Fruit fly (Drosophila melanogaster): ENCODE results near the gene Ccp84Ab.

Ccp84Ab gene

dm6 chr3R:6751467-6752155, 48.9 kb upstream of the Ccp84Ab start (continued):
- peak; percentile 59 for TF ChIP-seq CG18262 (tag; optimal IDR thresholded peaks at IDR 0.05)
- peak; percentile 77 for TF ChIP-seq sens (GFP tag)
- TF ChIP-seq luna (GFP tag; optimal IDR thresholded peaks at IDR 0.05) = no peak
- TF ChIP-seq Chrac-16 (GFP tag; optimal IDR thresholded peaks at IDR 0.05) = no peak
- no peak for TF ChIP-seq Nf-YB (GFP tag; optimal IDR thresholded peaks at IDR 0.05)
- no peak for TF ChIP-seq Myb (GFP tag; optimal IDR thresholded peaks at IDR 0.05)
- TF ChIP-seq mam (GFP tag; optimal IDR thresholded peaks at IDR 0.05) = no peak
- no peak for TF ChIP-seq pho (GFP tag; optimal IDR thresholded peaks at IDR 0.05)
- TF ChIP-seq disco-r (GFP tag; optimal IDR thresholded peaks at IDR 0.05) = no peak
- peak; percentile 27 for TF ChIP-seq bcd (GFP tag; optimal IDR thresholded peaks at IDR 0.05)
- TF ChIP-seq CG9727 (GFP tag; optimal IDR thresholded peaks at IDR 0.05) = peak; percentile 25
- no peak for TF ChIP-seq Sox102F (GFP tag; optimal IDR thresholded peaks at IDR 0.05)
- no peak for TF ChIP-seq CG34422 (GFP tag; IDR thresholded peaks at IDR 0.05)
- no peak for TF ChIP-seq knrl (GFP tag; IDR thresholded peaks at IDR 0.05; ENCODE audit: partially characterized antibody)
- no peak for TF ChIP-seq CG3407 (GFP tag; optimal IDR thresholded peaks at IDR 0.05)
- no peak for TF ChIP-seq CG31365 (tag; optimal IDR thresholded peaks at IDR 0.05)
- TF ChIP-seq Dll (GFP tag; IDR thresholded peaks at IDR 0.05; ENCODE audit: partially characterized antibody) = no peak
- no peak for TF ChIP-seq her (GFP tag; optimal IDR thresholded peaks at IDR 0.05)
- no peak for TF ChIP-seq lbe (GFP tag; optimal IDR thresholded peaks at IDR 0.05)
- TF ChIP-seq prd (optimal IDR thresholded peaks at IDR 0.05) = no peak
- TF ChIP-seq prd (GFP tag; IDR thresholded peaks at IDR 0.05) = peak; percentile 15; the same call in 1 of the 3 replicates
- TF ChIP-seq hbn (GFP tag; IDR thresholded peaks at IDR 0.05; ENCODE audit: partially characterized antibody) = no peak
- no peak for TF ChIP-seq E2f1 (GFP tag; IDR thresholded peaks at IDR 0.05)
- no peak for TF ChIP-seq gsb (GFP tag; IDR thresholded peaks at IDR 0.05)
- no peak for TF ChIP-seq ewg (GFP tag; optimal IDR thresholded peaks at IDR 0.05)
- no peak for TF ChIP-seq CG14860 (GFP tag; IDR thresholded peaks at IDR 0.05; ENCODE audit: partially characterized antibody)
- 0 out of 2 replicates have a peak, but pooled peaks have one; percentile 42 for TF ChIP-seq CG6689 (GFP tag; IDR thresholded peaks at IDR 0.05)
- TF ChIP-seq Ada2b (GFP tag; IDR thresholded peaks at IDR 0.05) = no peak
- TF ChIP-seq CG8388 (GFP tag; optimal IDR thresholded peaks at IDR 0.05) = peak; percentile 4
- no peak for TF ChIP-seq CG17612 (GFP tag; IDR thresholded peaks at IDR 0.05)
- no peak for TF ChIP-seq Drgx (GFP tag; IDR thresholded peaks at IDR 0.05)
- TF ChIP-seq grn (GFP tag; optimal IDR thresholded peaks at IDR 0.05) = no peak
- TF ChIP-seq CG31388 (GFP tag; optimal IDR thresholded peaks at IDR 0.05) = no peak
- no peak for TF ChIP-seq tap (tag; optimal IDR thresholded peaks at IDR 0.05)
- TF ChIP-seq CG15269 (tag; optimal IDR thresholded peaks at IDR 0.05) = no peak
- no peak for TF ChIP-seq CG30020 (tag; optimal IDR thresholded peaks at IDR 0.05)
- TF ChIP-seq CG10267 (tag; optimal IDR thresholded peaks at IDR 0.05) = peak; percentile 21
- no peak for TF ChIP-seq CG2875 (GFP tag; optimal IDR thresholded peaks at IDR 0.05)
- TF ChIP-seq Max (GFP tag; optimal IDR thresholded peaks at IDR 0.05) = no peak
- TF ChIP-seq cad (GFP tag; optimal IDR thresholded peaks at IDR 0.05) = no peak

DNA sequence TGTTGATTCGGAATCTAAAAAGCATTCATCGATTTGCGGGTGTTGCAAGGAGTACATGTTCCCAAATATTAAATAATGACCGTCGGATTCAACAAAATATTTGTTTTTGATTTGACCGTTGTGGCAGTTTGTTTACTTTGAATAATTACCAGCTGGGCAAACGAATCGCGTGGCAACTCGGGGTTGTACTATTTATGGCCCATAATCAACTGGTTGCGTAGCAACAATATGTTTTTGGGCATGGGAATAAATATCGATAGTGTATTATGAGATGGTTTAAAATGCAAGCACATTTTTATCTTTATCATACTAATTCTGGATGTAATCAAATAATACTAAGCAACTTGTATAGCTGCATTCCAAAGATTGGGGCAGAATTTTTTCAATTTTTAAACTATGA, 45.2 kb upstream of the Ccp84Ab start, which contains the start of gene CG34297:
CG34297 (minus strand) TSS at position 101 of the 400 bp plus-strand sequence.
- TF ChIP-seq Rfx (GFP tag; IDR thresholded peaks at IDR 0.05) (no peak), CG1792 (GFP tag; optimal IDR thresholded peaks at IDR 0.05) (no peak), sens (GFP tag) (peak; percentile 56)

Measured in whole organism, embryonic.